Worm (Caenorhabditis elegans) whole organism, L4/young adult: ENCODE data around the gene glt-4.

Experiments used
- W03F9.2 ChIP-seq: fragments of 150-350 bp; optimal IDR thresholded peaks from 2 replicates; lab custom pipeline; 2014; ENCODE audit warnings: missing biosample characterization, missing genetic modification characterization
- dao-5 ChIP-seq: sonication (generic microtip); optimal IDR thresholded peaks from 2 replicates; lab custom pipeline; 2016; ENCODE audit warnings: missing genotype, missing genetic modification characterization, moderate library complexity, missing compliant biosample characterization

DNA sequence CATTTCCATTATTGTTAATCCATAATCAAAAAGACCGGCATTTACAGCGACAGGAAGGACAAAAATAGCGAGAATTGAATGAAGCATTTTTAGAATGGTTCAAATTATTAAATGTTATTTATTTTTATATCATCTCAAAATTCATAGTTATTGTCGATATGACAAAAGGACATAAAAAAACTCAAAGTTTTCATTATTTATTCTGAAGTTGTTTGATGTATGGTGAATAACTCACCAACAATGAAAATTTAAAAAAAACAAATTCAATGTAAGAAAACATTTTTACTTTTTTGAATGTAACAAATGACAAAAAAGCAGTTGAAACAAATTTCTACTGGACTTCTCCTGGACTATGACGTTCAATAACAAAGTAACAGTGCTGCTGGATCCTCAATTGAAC, 37.2 kb downstream of the glt-4 start, which contains the start of gene K10C2.14:
- TF ChIP-seq dao-5 (tag; lab: Kevin White, UChicago) (no peak), W03F9.2 (tag; lab: Kevin White, UChicago) (no peak)
